Fruit fly (Drosophila melanogaster) whole organism, wandering third instar larva: ENCODE results near the gene CG4297.
A peak's percentile ranks its signal among the peaks of the same experiment; 100 is the strongest.

Source experiments
- Abd-B ChIP-seq: fragments of >200 bp; optimal IDR thresholded peaks from 2 replicates; lab custom pipeline; 2017; ENCODE audit warnings: missing biosample characterization, missing genetic modification characterization
- CG32264 ChIP-seq: fragments of 200-800 bp; sonication (Bioruptor generic); optimal IDR thresholded peaks from 2 replicates; lab custom pipeline; 2016; ENCODE audit warnings: missing biosample characterization, missing genetic modification characterization
- CG9705 ChIP-seq: fragments of 200-800 bp; sonication (Bioruptor generic); optimal IDR thresholded peaks from 2 replicates; lab custom pipeline; 2018; ENCODE audit warnings: missing biosample characterization, mild to moderate bottlenecking, missing genetic modification characterization
- CrebA ChIP-seq: fragments of 200-800 bp; sonication (Bioruptor generic); optimal IDR thresholded peaks from 2 replicates; lab custom pipeline; 2016; ENCODE audit warnings: missing biosample characterization, mild to moderate bottlenecking, missing genetic modification characterization, borderline replicate concordance
- Dfd ChIP-seq: fragments of >200 bp; optimal IDR thresholded peaks from 2 replicates; lab custom pipeline; 2017; ENCODE audit warnings: missing biosample characterization, missing genetic modification characterization
- Dif ChIP-seq: fragments of 200-275, 200-300 bp; sonication (Bioruptor generic); optimal IDR thresholded peaks from 2 replicates; lab custom pipeline; 2018; ENCODE audit warnings: missing biosample characterization, missing genetic modification characterization; ENCODE audit not compliant: partially characterized antibody
- GATAd ChIP-seq: sonication (Bioruptor generic); optimal IDR thresholded peaks from 2 replicates; lab custom pipeline; 2016; ENCODE audit warnings: missing biosample characterization, missing genetic modification characterization
- HLH106 ChIP-seq: fragments of 200-800 bp; optimal IDR thresholded peaks from 3 replicates; lab custom pipeline; 2019; ENCODE audit warnings: missing biosample characterization, mild to moderate bottlenecking, missing genetic modification characterization, moderate library complexity
- Hnf4 ChIP-seq: fragments of 200-800 bp; sonication (Bioruptor generic); optimal IDR thresholded peaks from 2 replicates; lab custom pipeline; 2016; ENCODE audit warnings: missing biosample characterization, mild to moderate bottlenecking, missing genetic modification characterization
- Hr78 ChIP-seq: fragments of >200 bp; optimal IDR thresholded peaks from 2 replicates; lab custom pipeline; 2017; ENCODE audit warnings: missing biosample characterization, missing genetic modification characterization
- Hr83 ChIP-seq: fragments of 200-300 bp; sonication (Bioruptor generic); optimal IDR thresholded peaks from 2 replicates; lab custom pipeline; 2016; ENCODE audit warnings: missing biosample characterization, mild to moderate bottlenecking, missing genetic modification characterization, moderate library complexity; ENCODE audit not compliant: poor library complexity, severe bottlenecking
- Jra ChIP-seq: sonication (Bioruptor generic); optimal IDR thresholded peaks from 2 replicates; lab custom pipeline; 2016; ENCODE audit warnings: missing biosample characterization, missing genetic modification characterization
- Mio ChIP-seq: sonication (Bioruptor generic); optimal IDR thresholded peaks from 2 replicates; lab custom pipeline; 2016; ENCODE audit warnings: missing biosample characterization, missing genetic modification characterization
- Myc ChIP-seq: fragments of >200 bp; optimal IDR thresholded peaks from 2 replicates; lab custom pipeline; 2017
- N ChIP-seq: fragments of >200 bp; optimal IDR thresholded peaks from 2 replicates; lab custom pipeline; 2018; ENCODE audit warnings: missing biosample characterization, missing external identifiers, missing genetic modification characterization
- OdsH ChIP-seq: fragments of 200-800 bp; sonication (Bioruptor generic); optimal IDR thresholded peaks from 2 replicates; lab custom pipeline; 2016; ENCODE audit warnings: missing biosample characterization, mild to moderate bottlenecking, missing genetic modification characterization
- Rel ChIP-seq, 2 experiments: fragments of 200-800 bp; sonication (Bioruptor generic) in 1 of 2; optimal IDR thresholded peaks; 2 replicates in 1 of 2; 3 replicates in 1 of 2; lab custom pipeline; 2016 to 2019; ENCODE audit warnings: mild to moderate bottlenecking in 2 of 2, missing biosample characterization in 2 of 2, missing genetic modification characterization in 2 of 2, moderate library complexity in 1 of 2
- Sp1 ChIP-seq: fragments of 200-800 bp; sonication (Bioruptor generic); optimal IDR thresholded peaks from 3 replicates; lab custom pipeline; 2019; ENCODE audit warnings: missing biosample characterization, mild to moderate bottlenecking, missing genetic modification characterization, moderate library complexity
- Vsx2 ChIP-seq: fragments of 200-300, 225-300 bp; sonication (Bioruptor generic); optimal IDR thresholded peaks from 2 replicates; lab custom pipeline; 2018; ENCODE audit warnings: missing biosample characterization, missing genetic modification characterization; ENCODE audit not compliant: partially characterized antibody
- br ChIP-seq: fragments of 200-800 bp; sonication (Bioruptor generic); optimal IDR thresholded peaks from 2 replicates; lab custom pipeline; 2016; ENCODE audit warnings: missing biosample characterization, missing genetic modification characterization
- brk ChIP-seq: fragments of 200-800 bp; sonication (Bioruptor generic); optimal IDR thresholded peaks from 2 replicates; lab custom pipeline; 2016; ENCODE audit warnings: missing biosample characterization, mild to moderate bottlenecking, missing genetic modification characterization
- dl ChIP-seq, 2 experiments: fragments of 175-275, 200-275 bp in 1 of 2; fragments of 200-275 bp in 1 of 2; sonication (Bioruptor generic); optimal IDR thresholded peaks; lab custom pipeline; 2018; ENCODE audit warnings: mild to moderate bottlenecking in 2 of 2, missing biosample characterization in 2 of 2, missing genetic modification characterization in 2 of 2, moderate library complexity in 2 of 2; ENCODE audit not compliant: partially characterized antibody in 2 of 2, insufficient read depth in 1 of 2
- dmrt93B ChIP-seq: fragments of 200-800 bp; sonication (Bioruptor generic); optimal IDR thresholded peaks from 2 replicates; lab custom pipeline; 2018; ENCODE audit warnings: missing biosample characterization, mild to moderate bottlenecking, missing genetic modification characterization
- dsf ChIP-seq: sonication (Bioruptor generic); optimal IDR thresholded peaks from 2 replicates; lab custom pipeline; 2016; ENCODE audit warnings: missing biosample characterization, missing genetic modification characterization, borderline replicate concordance
- ey ChIP-seq: fragments of 200-800 bp; sonication (Bioruptor generic); optimal IDR thresholded peaks from 2 replicates; lab custom pipeline; 2016; ENCODE audit warnings: missing biosample characterization, missing genetic modification characterization
- foxo ChIP-seq, 2 experiments: fragments of 200-800 bp; sonication (Bioruptor generic); optimal IDR thresholded peaks; 2 replicates in 1 of 2; 3 replicates in 1 of 2; lab custom pipeline; 2016 to 2017; ENCODE audit warnings: missing biosample characterization in 2 of 2, missing genetic modification characterization in 2 of 2
- fru ChIP-seq: fragments of 200-800 bp; sonication (Bioruptor generic); optimal IDR thresholded peaks from 3 replicates; lab custom pipeline; 2016; ENCODE audit warnings: missing biosample characterization, mild to moderate bottlenecking, missing genetic modification characterization
- h ChIP-seq: fragments of 200-800 bp; sonication (Bioruptor generic); optimal IDR thresholded peaks from 3 replicates; lab custom pipeline; 2016; ENCODE audit warnings: missing biosample characterization, mild to moderate bottlenecking, missing genetic modification characterization
- jim ChIP-seq: fragments of 175-275, 200-325 bp; sonication (Bioruptor generic); optimal IDR thresholded peaks from 2 replicates; lab custom pipeline; 2016; ENCODE audit warnings: missing biosample characterization, mild to moderate bottlenecking, missing genetic modification characterization
- lola ChIP-seq: fragments of >200 bp; optimal IDR thresholded peaks from 2 replicates; lab custom pipeline; 2017; ENCODE audit warnings: missing biosample characterization, missing genetic modification characterization
- pan ChIP-seq: fragments of >200 bp; optimal IDR thresholded peaks from 2 replicates; lab custom pipeline; 2017
- psq ChIP-seq: fragments of 200-800 bp; sonication (Bioruptor generic); optimal IDR thresholded peaks from 3 replicates; lab custom pipeline; 2017; ENCODE audit warnings: missing biosample characterization, mild to moderate bottlenecking, missing genetic modification characterization, moderate library complexity
- rgr ChIP-seq: fragments of 200-800 bp; sonication (Bioruptor generic); optimal IDR thresholded peaks from 3 replicates; lab custom pipeline; 2016; ENCODE audit warnings: missing biosample characterization, mild to moderate bottlenecking, missing genetic modification characterization
- sage ChIP-seq: fragments of 200-800 bp; sonication (Bioruptor generic); optimal IDR thresholded peaks from 2 replicates; lab custom pipeline; 2016; ENCODE audit warnings: missing biosample characterization, mild to moderate bottlenecking, missing genetic modification characterization
- sv ChIP-seq: fragments of 200-800 bp; sonication (Bioruptor generic); optimal IDR thresholded peaks from 3 replicates; lab custom pipeline; 2016; ENCODE audit warnings: missing biosample characterization, missing genetic modification characterization
- tai ChIP-seq: sonication (Bioruptor generic); optimal IDR thresholded peaks from 2 replicates; lab custom pipeline; 2016; ENCODE audit warnings: missing biosample characterization, missing genetic modification characterization
- usp ChIP-seq: fragments of >200 bp; optimal IDR thresholded peaks from 2 replicates; lab custom pipeline; 2017; ENCODE audit warnings: missing biosample characterization, missing genetic modification characterization
- woc ChIP-seq: sonication (Bioruptor generic); optimal IDR thresholded peaks from 2 replicates; lab custom pipeline; 2016; ENCODE audit warnings: missing biosample characterization, mild to moderate bottlenecking, missing genetic modification characterization

CG4297 gene

dm6 chr2L:451705-452472, 20.1 kb downstream of the CG4297 start:
- TF ChIP-seq HLH106 (tag; lab: Kevin White, UChicago) (peak; percentile 38), br (GFP tag; lab: Kevin White, UChicago) (no peak), jim (GFP tag; lab: Kevin White, UChicago) (no peak), OdsH (GFP tag; lab: Kevin White, UChicago) (peak; percentile 31), CrebA (GFP tag; lab: Kevin White, UChicago) (no peak), tai (GFP tag; lab: Kevin White, UChicago) (no peak), Dfd (no peak), fru (GFP tag; lab: Kevin White, UChicago) (peak; percentile 32), woc (GFP tag; lab: Kevin White, UChicago) (no peak), N (no peak), Vsx2 (no peak), Jra (GFP tag; lab: Kevin White, UChicago) (no peak), Dif (GFP tag; lab: Kevin White, UChicago) (no peak), Rel (GFP tag; optimal IDR thresholded peaks at IDR 0.05; lab: Kevin White, UChicago) (no peak), Rel (tag; optimal IDR thresholded peaks at IDR 0.05; lab: Kevin White, UChicago) (peak; percentile 75), rgr (GFP tag; lab: Kevin White, UChicago) (peak; percentile 41), Myc (lab: Kevin White, UChicago) (no peak), psq (GFP tag; lab: Kevin White, UChicago) (peak; percentile 14), Hr83 (no peak), Abd-B (GFP tag; lab: Kevin White, UChicago) (no peak), dmrt93B (GFP tag; lab: Kevin White, UChicago) (no peak), sage (GFP tag; lab: Kevin White, UChicago) (no peak), Sp1 (GFP tag; lab: Kevin White, UChicago) (peak; percentile 33), ey (GFP tag; lab: Kevin White, UChicago) (no peak), GATAd (GFP tag; lab: Kevin White, UChicago) (no peak), brk (GFP tag; lab: Kevin White, UChicago) (no peak), pan (lab: Kevin White, UChicago) (no peak), sv (GFP tag; lab: Kevin White, UChicago) (no peak), Mio (GFP tag; lab: Kevin White, UChicago) (no peak), foxo (GFP tag; optimal IDR thresholded peaks at IDR 0.05; lab: Kevin White, UChicago) (peak in 1 of 2 experiments; percentile 40), CG9705 (GFP tag; lab: Kevin White, UChicago) (no peak), dl (GFP tag; optimal IDR thresholded peaks at IDR 0.05; lab: Kevin White, UChicago; ENCODE audit: insufficient read depth in 1 of 2, partially characterized antibody in 2 of 2) (peak in 1 of 2 experiments; percentile 1), h (GFP tag; lab: Kevin White, UChicago) (peak; percentile 0), CG32264 (no peak), dsf (GFP tag; lab: Kevin White, UChicago) (no peak), Hr78 (no peak), Hnf4 (GFP tag; lab: Kevin White, UChicago) (no peak), usp (GFP tag; lab: Kevin White, UChicago) (no peak), lola (GFP tag; lab: Kevin White, UChicago) (no peak)
- TF ChIP-seq, all 38 proteins: peak for 10

DNA sequence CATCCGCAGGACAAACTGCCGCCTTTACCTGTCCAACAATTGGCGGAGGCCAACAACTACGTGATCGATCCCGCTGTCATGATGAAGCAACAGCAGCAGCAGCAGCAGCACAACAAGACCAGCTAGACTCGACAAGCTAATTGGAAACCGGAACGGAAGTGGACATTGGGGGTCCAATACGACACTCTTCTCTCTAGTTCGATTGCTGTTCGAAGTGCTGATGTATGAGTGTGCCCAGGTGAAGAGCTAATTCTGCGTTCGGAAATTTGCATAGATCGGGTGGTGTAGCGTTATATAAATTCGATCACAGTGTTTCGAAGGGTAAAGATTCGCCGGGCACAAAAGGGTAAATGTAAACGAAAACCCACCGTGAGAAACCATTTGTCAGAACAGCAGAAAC, 24.9 kb downstream of the CG4297 start:
- TF ChIP-seq Myc (lab: Kevin White, UChicago) (no peak), HLH106 (tag; lab: Kevin White, UChicago) (no peak), dsf (GFP tag; lab: Kevin White, UChicago) (no peak), Dif (GFP tag; lab: Kevin White, UChicago) (no peak), dl (GFP tag; optimal IDR thresholded peaks at IDR 0.05; lab: Kevin White, UChicago; ENCODE audit: insufficient read depth in 1 of 2, partially characterized antibody in 2 of 2) (no peak), N (no peak), CG32264 (no peak), GATAd (GFP tag; lab: Kevin White, UChicago) (no peak), Hr83 (no peak), h (GFP tag; lab: Kevin White, UChicago) (no peak), ey (GFP tag; lab: Kevin White, UChicago) (no peak), Abd-B (GFP tag; lab: Kevin White, UChicago) (no peak), tai (GFP tag; lab: Kevin White, UChicago) (no peak), sage (GFP tag; lab: Kevin White, UChicago) (no peak), Mio (GFP tag; lab: Kevin White, UChicago) (no peak), foxo (GFP tag; optimal IDR thresholded peaks at IDR 0.05; lab: Kevin White, UChicago) (no peak), lola (GFP tag; lab: Kevin White, UChicago) (no peak), psq (GFP tag; lab: Kevin White, UChicago) (no peak), brk (GFP tag; lab: Kevin White, UChicago) (no peak)
- TF ChIP-seq, all 38 proteins: peak for 0
